Fruit fly (Drosophila melanogaster) whole organism, embryonic: ENCODE measurements around the gene CG14893.
A peak's percentile ranks its signal among the peaks of the same experiment; 100 is the strongest.

Experiments used
- Bgb ChIP-seq: fragments of 200-800 bp; sonication (Bioruptor generic); IDR thresholded peaks from 2 replicates; pipeline ENCODE4 v1.3.6; 2022; ENCODE audit warnings: missing biosample characterization, missing genetic modification characterization; ENCODE audit not compliant: partially characterized antibody
- CG10462 ChIP-seq: fragments of 200-800 bp; sonication (Bioruptor generic); optimal IDR thresholded peaks from 2 replicates; lab custom pipeline; 2016; ENCODE audit warnings: missing biosample characterization, missing genetic modification characterization
- CG15479 ChIP-seq: fragments of 200-800 bp; sonication (Bioruptor generic); optimal IDR thresholded peaks from 3 replicates; lab custom pipeline; 2019; ENCODE audit warnings: missing biosample characterization, mild to moderate bottlenecking, missing genetic modification characterization, moderate library complexity
- CG1603 ChIP-seq: fragments of 200-800 bp; sonication (Bioruptor generic); optimal IDR thresholded peaks from 2 replicates; lab custom pipeline; 2019; ENCODE audit warnings: missing biosample characterization, mild to moderate bottlenecking, missing genetic modification characterization, moderate library complexity
- CG16863 ChIP-seq: fragments of 200-800 bp; sonication (Bioruptor generic); optimal IDR thresholded peaks from 3 replicates; lab custom pipeline; 2016; ENCODE audit warnings: missing biosample characterization, missing genetic modification characterization
- CG2120 ChIP-seq: fragments of 200-800 bp; sonication (Bioruptor generic); optimal IDR thresholded peaks from 3 replicates; lab custom pipeline; 2016; ENCODE audit warnings: missing biosample characterization, missing genetic modification characterization
- CG2129 ChIP-seq: fragments of 200-800 bp; sonication (Bioruptor generic); IDR thresholded peaks from 2 replicates; pipeline ENCODE4 v1.3.6; 2022; ENCODE audit warnings: missing biosample characterization, missing genetic modification characterization; ENCODE audit not compliant: partially characterized antibody
- CG31388 ChIP-seq: fragments of 200-800 bp; sonication (Bioruptor generic); optimal IDR thresholded peaks from 2 replicates; lab custom pipeline; 2016; ENCODE audit warnings: missing biosample characterization, missing genetic modification characterization
- CG31441 ChIP-seq: fragments of 200-800 bp; sonication (Bioruptor generic); IDR thresholded peaks from 2 replicates; pipeline ENCODE4 v1.3.6; 2022; ENCODE audit warnings: missing biosample characterization, missing genetic modification characterization
- CG3281 ChIP-seq: fragments of 200-800 bp; sonication (Bioruptor generic); optimal IDR thresholded peaks from 3 replicates; lab custom pipeline; 2017; ENCODE audit warnings: missing biosample characterization, mild to moderate bottlenecking, missing genetic modification characterization
- CG34376 ChIP-seq: fragments of 200-800 bp; sonication (Bioruptor generic); optimal IDR thresholded peaks from 2 replicates; lab custom pipeline; 2018; ENCODE audit warnings: missing biosample characterization, mild to moderate bottlenecking, missing genetic modification characterization
- CG43689 ChIP-seq: fragments of 200-800 bp; sonication (Bioruptor generic); IDR thresholded peaks from 2 replicates; pipeline ENCODE4 v1.3.6; 2022; ENCODE audit warnings: missing biosample characterization, missing genetic modification characterization
- CG4820 ChIP-seq: fragments of 200-800 bp; sonication (Bioruptor generic); optimal IDR thresholded peaks from 3 replicates; lab custom pipeline; 2016; ENCODE audit warnings: missing biosample characterization, missing genetic modification characterization
- CG5180 ChIP-seq: fragments of 200-800 bp; sonication (Bioruptor generic); optimal IDR thresholded peaks from 3 replicates; lab custom pipeline; 2017; ENCODE audit warnings: missing biosample characterization, missing genetic modification characterization, mild to moderate bottlenecking, moderate library complexity, missing genetic modification reagents
- CG7745 ChIP-seq: fragments of 200-800 bp; sonication (Bioruptor generic); optimal IDR thresholded peaks from 2 replicates; lab custom pipeline; 2018; ENCODE audit warnings: missing biosample characterization, mild to moderate bottlenecking, missing genetic modification characterization, moderate library complexity
- CG8089 ChIP-seq: fragments of 200-800 bp; sonication (Bioruptor generic); optimal IDR thresholded peaks from 3 replicates; lab custom pipeline; 2016; ENCODE audit warnings: missing biosample characterization, missing genetic modification characterization
- CG8359 ChIP-seq: fragments of 200-800 bp; sonication (Bioruptor generic); optimal IDR thresholded peaks from 2 replicates; lab custom pipeline; 2017; ENCODE audit warnings: missing biosample characterization, mild to moderate bottlenecking, missing genetic modification characterization, borderline replicate concordance
- CG9727 ChIP-seq: fragments of 200-800 bp; sonication (Bioruptor generic); optimal IDR thresholded peaks from 3 replicates; lab custom pipeline; 2017; ENCODE audit warnings: missing biosample characterization, mild to moderate bottlenecking, missing genetic modification characterization
- CG9797 ChIP-seq: fragments of 200-800 bp; sonication (Bioruptor generic); optimal IDR thresholded peaks from 3 replicates; lab custom pipeline; 2018; ENCODE audit warnings: missing biosample characterization, mild to moderate bottlenecking, missing genetic modification characterization
- CHES-1-like ChIP-seq: fragments of 200-800 bp; sonication (Bioruptor generic); optimal IDR thresholded peaks from 2 replicates; lab custom pipeline; 2016; ENCODE audit warnings: missing biosample characterization, missing genetic modification characterization
- D ChIP-seq, 2 experiments: fragments of 200-800 bp in 1 of 2; fragments of >200 bp in 1 of 2; sonication (Bioruptor generic) in 1 of 2; optimal IDR thresholded peaks; 2 replicates in 1 of 2; 3 replicates in 1 of 2; lab custom pipeline; 2017; ENCODE audit warnings: mild to moderate bottlenecking in 1 of 2, missing biosample characterization in 1 of 2, missing genetic modification characterization in 1 of 2, missing genetic modification reagents in 1 of 2
- Dek ChIP-seq: fragments of 200-800 bp; sonication (Bioruptor generic); optimal IDR thresholded peaks from 3 replicates; lab custom pipeline; 2019; ENCODE audit warnings: missing biosample characterization, mild to moderate bottlenecking, missing genetic modification characterization, moderate library complexity
- Dp ChIP-seq: fragments of 200-800 bp; sonication (Bioruptor generic); optimal IDR thresholded peaks from 2 replicates; lab custom pipeline; 2018; ENCODE audit warnings: missing biosample characterization, mild to moderate bottlenecking, missing genetic modification characterization, moderate library complexity
- E2f2 ChIP-seq: fragments of 200-800 bp; sonication (Bioruptor generic); IDR thresholded peaks from 2 replicates; pipeline ENCODE4 v1.3.6; 2022; ENCODE audit warnings: missing biosample characterization, missing genetic modification characterization
- ERR ChIP-seq: fragments of 200-800 bp; sonication (Bioruptor generic); optimal IDR thresholded peaks from 2 replicates; lab custom pipeline; 2016; ENCODE audit warnings: missing biosample characterization, missing genetic modification characterization
- Fer1 ChIP-seq: fragments of 200-800 bp; sonication (Bioruptor generic); optimal IDR thresholded peaks from 2 replicates; lab custom pipeline; 2017; ENCODE audit warnings: missing biosample characterization, mild to moderate bottlenecking, missing genetic modification characterization
- HLH54F ChIP-seq: fragments of 200-800 bp; sonication (Bioruptor generic); optimal IDR thresholded peaks from 3 replicates; lab custom pipeline; 2016; ENCODE audit warnings: missing biosample characterization, missing genetic modification characterization
- Hey ChIP-seq: fragments of 200-800 bp; sonication (Bioruptor generic); optimal IDR thresholded peaks from 3 replicates; lab custom pipeline; 2018; ENCODE audit warnings: missing biosample characterization, mild to moderate bottlenecking, missing genetic modification characterization
- HmgD ChIP-seq: fragments of 200-800 bp; sonication (Bioruptor generic); optimal IDR thresholded peaks from 3 replicates; lab custom pipeline; 2016; ENCODE audit warnings: missing biosample characterization, missing genetic modification characterization
- Kr ChIP-seq: fragments of 200-800 bp; sonication (Bioruptor generic); optimal IDR thresholded peaks from 2 replicates; lab custom pipeline; 2017; ENCODE audit warnings: missing biosample characterization, mild to moderate bottlenecking, missing genetic modification characterization
- Lhr ChIP-seq: fragments of 200-800 bp; sonication (Bioruptor generic); optimal IDR thresholded peaks from 3 replicates; lab custom pipeline; 2017; ENCODE audit warnings: mild to moderate bottlenecking, missing biosample characterization, missing genetic modification reagents, missing genetic modification characterization
- MTF-1 ChIP-seq: fragments of 200-800 bp; sonication (Bioruptor generic); optimal IDR thresholded peaks from 2 replicates; lab custom pipeline; 2018; ENCODE audit warnings: missing biosample characterization, mild to moderate bottlenecking, missing genetic modification characterization, borderline replicate concordance
- Med ChIP-seq: fragments of 200-800 bp; sonication (Bioruptor generic); peaks from one replicate; lab custom pipeline; 2016; ENCODE audit warnings: missing biosample characterization, missing genetic modification characterization, mild to moderate bottlenecking, inconsistent platforms, moderate library complexity
- Mes4 ChIP-seq: fragments of 200-800 bp; sonication (Bioruptor generic); optimal IDR thresholded peaks from 2 replicates; lab custom pipeline; 2016; ENCODE audit warnings: missing biosample characterization, missing genetic modification characterization
- NC2β ChIP-seq: fragments of 200-800 bp; sonication (Bioruptor generic); optimal IDR thresholded peaks from 2 replicates; lab custom pipeline; 2016; ENCODE audit warnings: missing biosample characterization, missing genetic modification characterization
- NK7.1 ChIP-seq: fragments of 200-800 bp; sonication (Bioruptor generic); optimal IDR thresholded peaks from 3 replicates; lab custom pipeline; 2016; ENCODE audit warnings: missing biosample characterization, missing genetic modification characterization
- Nf-YA ChIP-seq: fragments of 200-800 bp; sonication (Bioruptor generic); IDR thresholded peaks from 2 replicates; pipeline ENCODE4 v1.3.6; 2022; ENCODE audit warnings: missing biosample characterization, missing genetic modification characterization
- NfI ChIP-seq: fragments of 200-800 bp; sonication (Bioruptor generic); optimal IDR thresholded peaks from 3 replicates; lab custom pipeline; 2018; ENCODE audit warnings: missing biosample characterization, mild to moderate bottlenecking, missing genetic modification characterization, moderate library complexity
- Ptx1 ChIP-seq: fragments of 200-800 bp; sonication (Bioruptor generic); IDR thresholded peaks from 2 replicates; pipeline ENCODE4 v1.3.6; 2022; ENCODE audit warnings: missing biosample characterization, missing genetic modification characterization
- Sry-δ ChIP-seq: fragments of 200-800 bp; sonication (Bioruptor generic); optimal IDR thresholded peaks from 2 replicates; lab custom pipeline; 2016; ENCODE audit warnings: missing biosample characterization, missing genetic modification characterization
- Xbp1 ChIP-seq: fragments of 200-800 bp; sonication (Bioruptor generic); optimal IDR thresholded peaks from 3 replicates; lab custom pipeline; 2016; ENCODE audit warnings: missing biosample characterization, mild to moderate bottlenecking, missing genetic modification characterization
- amos ChIP-seq: fragments of 200-800 bp; sonication (Bioruptor generic); IDR thresholded peaks from 2 replicates; pipeline ENCODE4 v1.3.6; 2022; ENCODE audit warnings: missing biosample characterization, missing genetic modification characterization; ENCODE audit not compliant: partially characterized antibody
- bcd ChIP-seq: fragments of 200-800 bp; sonication (Bioruptor generic); optimal IDR thresholded peaks from 2 replicates; lab custom pipeline; 2017; ENCODE audit warnings: missing biosample characterization, mild to moderate bottlenecking, missing genetic modification characterization
- cato ChIP-seq: fragments of 200-800 bp; sonication (Bioruptor generic); optimal IDR thresholded peaks from 2 replicates; lab custom pipeline; 2016; ENCODE audit warnings: missing biosample characterization, missing genetic modification characterization, borderline replicate concordance
- ftz-f1 ChIP-seq: fragments of 200-800 bp; sonication (Bioruptor generic); optimal IDR thresholded peaks from 2 replicates; lab custom pipeline; 2016; ENCODE audit warnings: missing biosample characterization, missing genetic modification characterization
- fu2 ChIP-seq: fragments of 200-800 bp; sonication (Bioruptor generic); optimal IDR thresholded peaks from 2 replicates; lab custom pipeline; 2016; ENCODE audit warnings: missing biosample characterization, missing genetic modification characterization
- insv ChIP-seq, 2 experiments: fragments of 200-800 bp; sonication (Bioruptor generic); optimal IDR thresholded peaks; 3 replicates each; lab custom pipeline; 2016 to 2018; ENCODE audit warnings: missing biosample characterization in 2 of 2, missing genetic modification characterization in 2 of 2
- lilli ChIP-seq: fragments of 200-800 bp; sonication (Bioruptor generic); optimal IDR thresholded peaks from 3 replicates; lab custom pipeline; 2016; ENCODE audit warnings: missing biosample characterization, missing genetic modification characterization
- slbo ChIP-seq: fragments of 200-800 bp; sonication (Bioruptor generic); IDR thresholded peaks from 2 replicates; pipeline ENCODE4 v1.3.6; 2022; ENCODE audit warnings: missing biosample characterization, missing genetic modification characterization
- slp2 ChIP-seq: fragments of 200-800 bp; sonication (Bioruptor generic); optimal IDR thresholded peaks from 2 replicates; lab custom pipeline; 2016; ENCODE audit warnings: missing biosample characterization, missing genetic modification characterization
- wor ChIP-seq: fragments of 200-800 bp; sonication (Bioruptor generic); IDR thresholded peaks from 2 replicates; pipeline ENCODE4 v1.3.6; 2022; ENCODE audit warnings: missing biosample characterization, missing genetic modification characterization

CG14893 gene

DNA sequence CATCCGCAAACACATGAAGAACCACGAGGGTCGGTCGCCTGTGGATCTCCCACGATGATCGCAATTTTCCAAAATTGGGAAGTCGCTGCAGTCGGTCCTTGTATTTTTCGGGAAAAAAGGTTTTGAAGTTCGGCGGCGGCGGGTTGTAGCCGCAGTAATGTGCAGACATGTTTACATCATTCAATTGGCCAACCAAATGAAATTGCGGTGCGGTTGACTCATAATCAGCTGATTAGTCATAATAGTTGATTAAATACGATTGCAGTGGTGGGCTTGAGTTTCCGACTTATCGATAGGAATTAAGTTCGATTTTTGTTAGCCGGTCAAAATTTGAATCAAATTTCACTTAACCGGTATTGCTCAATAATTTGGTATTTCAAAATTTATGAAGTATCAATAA, 31.5 kb downstream of the CG14893 start, which contains the start of gene CG14907 (continued):
- TF ChIP-seq CG31441 (no peak), Hey (tag; lab: Kevin White, UChicago) (no peak), CG9797 (GFP tag; lab: Kevin White, UChicago) (no peak), CG16863 (GFP tag; lab: Kevin White, UChicago) (no peak), fu2 (GFP tag; lab: Kevin White, UChicago) (no peak), CG10462 (no peak), CG4820 (GFP tag; lab: Kevin White, UChicago) (no peak), Lhr (GFP tag; lab: Kevin White, UChicago) (no peak), MTF-1 (GFP tag; lab: Kevin White, UChicago) (no peak), Bgb (GFP tag; lab: Robert Waterston, UW) (peak; percentile 71; the same call in 1 of the 2 replicates), NfI (GFP tag; lab: Kevin White, UChicago) (peak; percentile 8), Nf-YA (0 out of 2 replicates have a peak, but pooled peaks have one; percentile 14), Ptx1 (GFP tag; lab: Robert Waterston, UW) (no peak), ftz-f1 (GFP tag; lab: Kevin White, UChicago) (no peak), slp2 (GFP tag; lab: Kevin White, UChicago) (no peak), CG1603 (peak; percentile 27), HLH54F (GFP tag; lab: Kevin White, UChicago) (no peak), CG7745 (tag; lab: Kevin White, UChicago) (no peak), NC2β (GFP tag; lab: Kevin White, UChicago) (no peak), Kr (no peak), amos (peak; percentile 63; the same call in 1 of the 2 replicates), CG8359 (GFP tag; lab: Kevin White, UChicago) (no peak), Med (GFP tag; lab: Kevin White, UChicago) (peak; percentile 80), D (optimal IDR thresholded peaks at IDR 0.05; lab: Kevin White, UChicago) (no peak), D (GFP tag; optimal IDR thresholded peaks at IDR 0.05; lab: Kevin White, UChicago) (no peak), HmgD (GFP tag; lab: Kevin White, UChicago) (no peak), slbo (GFP tag; lab: Robert Waterston, UW) (no peak), CG5180 (no peak), CG2129 (GFP tag; lab: Robert Waterston, UW) (no peak), bcd (no peak), CG8089 (no peak), wor (GFP tag; lab: Robert Waterston, UW) (no peak), CG34376 (GFP tag; lab: Kevin White, UChicago) (peak; percentile 44), CG15479 (GFP tag; lab: Kevin White, UChicago) (no peak), CHES-1-like (GFP tag; lab: Kevin White, UChicago) (no peak), Sry-δ (GFP tag; lab: Kevin White, UChicago) (peak; percentile 71), Dek (no peak), Dp (peak; percentile 84), ERR (no peak), E2f2 (GFP tag; lab: Robert Waterston, UW) (peak; percentile 91), CG9727 (GFP tag; lab: Kevin White, UChicago) (no peak), insv (GFP tag; optimal IDR thresholded peaks at IDR 0.05; lab: Kevin White, UChicago) (no peak), Fer1 (GFP tag; lab: Kevin White, UChicago) (peak; percentile 46), Xbp1 (GFP tag; lab: Kevin White, UChicago) (no peak), NK7.1 (no peak), CG2120 (GFP tag; lab: Kevin White, UChicago) (no peak), CG3281 (GFP tag; lab: Kevin White, UChicago) (peak; percentile 8), lilli (no peak), CG43689 (no peak), CG31388 (GFP tag; lab: Kevin White, UChicago) (no peak), Mes4 (GFP tag; lab: Kevin White, UChicago) (no peak), cato (GFP tag; lab: Kevin White, UChicago) (no peak)
